Worm (Caenorhabditis elegans) whole organism, L2 larva: ENCODE data around the gene Y69H2.15.

Experiments
- C34F6.9 ChIP-seq: fragments of 150-350 bp; optimal IDR thresholded peaks from 2 replicates; lab custom pipeline; 2014; ENCODE audit warnings: missing biosample characterization, missing genetic modification characterization
- F13H6.1 ChIP-seq: sonication (generic microtip); optimal IDR thresholded peaks from 2 replicates; lab custom pipeline; 2016; ENCODE audit warnings: missing genetic modification characterization, missing compliant biosample characterization
- R02D3.7 ChIP-seq: fragments of 150-350 bp; optimal IDR thresholded peaks from 2 replicates; lab custom pipeline; 2014; ENCODE audit warnings: missing biosample characterization, missing genetic modification characterization
- Y55F3AM.14 ChIP-seq: fragments of 200-800 bp; sonication (Bioruptor generic); optimal IDR thresholded peaks from 2 replicates; lab custom pipeline; 2018; ENCODE audit warnings: mild to moderate bottlenecking, missing genetic modification characterization, missing compliant biosample characterization
- ZK546.5 ChIP-seq: sonication (generic microtip); optimal IDR thresholded peaks from 2 replicates; lab custom pipeline; 2017; ENCODE audit warnings: missing biosample characterization, missing genetic modification characterization
- alr-1 ChIP-seq: fragments of 150-350 bp; optimal IDR thresholded peaks from 2 replicates; lab custom pipeline; 2014; ENCODE audit warnings: missing biosample characterization, missing genetic modification characterization
- aly-2 ChIP-seq: fragments of 150-350 bp; optimal IDR thresholded peaks from 2 replicates; lab custom pipeline; 2014; ENCODE audit warnings: missing biosample characterization, missing genetic modification characterization
- ama-1 ChIP-seq: fragments of 150-350 bp; optimal IDR thresholded peaks from 2 replicates; lab custom pipeline; 2018; ENCODE audit warnings: inconsistent platforms
- ceh-16 ChIP-seq: fragments of 150-350 bp; optimal IDR thresholded peaks from 2 replicates; lab custom pipeline; 2014; ENCODE audit warnings: missing biosample characterization, missing genetic modification characterization
- crh-2 ChIP-seq: sonication (generic microtip); optimal IDR thresholded peaks from 2 replicates; lab custom pipeline; 2017; ENCODE audit warnings: missing biosample characterization, missing genetic modification characterization
- dmd-4 ChIP-seq: sonication (generic microtip); optimal IDR thresholded peaks from 2 replicates; lab custom pipeline; 2017; ENCODE audit warnings: missing biosample characterization, missing genetic modification characterization
- egl-27 ChIP-seq: sonication (generic microtip); optimal IDR thresholded peaks from 3 replicates; lab custom pipeline; 2017; ENCODE audit warnings: missing biosample characterization, missing genetic modification reagents, missing genetic modification characterization
- elt-1 ChIP-seq: fragments of 150-350 bp; optimal IDR thresholded peaks from 2 replicates; lab custom pipeline; 2014; ENCODE audit warnings: missing biosample characterization, missing genetic modification characterization
- elt-3 ChIP-seq: sonication (generic microtip); optimal IDR thresholded peaks from 2 replicates; lab custom pipeline; 2017; ENCODE audit warnings: missing biosample characterization, missing genetic modification characterization
- fos-1 ChIP-seq: fragments of 150-350 bp; optimal IDR thresholded peaks from 2 replicates; lab custom pipeline; 2014; ENCODE audit warnings: missing biosample characterization, missing genetic modification characterization
- gmeb-1 ChIP-seq: fragments of 150-350 bp; optimal IDR thresholded peaks from 2 replicates; lab custom pipeline; 2014; ENCODE audit warnings: missing biosample characterization, missing genetic modification characterization
- lin-13 ChIP-seq: fragments of 150-350 bp; optimal IDR thresholded peaks from 2 replicates; lab custom pipeline; 2014; ENCODE audit warnings: missing biosample characterization, missing genetic modification reagents, missing genetic modification characterization
- lsy-2 ChIP-seq, 2 experiments: fragments of 150-350 bp in 1 of 2; sonication (generic microtip) in 1 of 2; optimal IDR thresholded peaks; 2 replicates each; lab custom pipeline; 2014 to 2017; ENCODE audit warnings: missing biosample characterization in 2 of 2, missing genetic modification characterization in 2 of 2
- mab-5 ChIP-seq: fragments of 150-350 bp; optimal IDR thresholded peaks from 2 replicates; lab custom pipeline; 2014; ENCODE audit warnings: missing biosample characterization, missing genetic modification characterization
- mbf-1 ChIP-seq: sonication (generic microtip); optimal IDR thresholded peaks from 2 replicates; lab custom pipeline; 2017; ENCODE audit warnings: missing biosample characterization, missing genetic modification characterization
- mdl-1 ChIP-seq, 2 experiments: fragments of 150-350 bp in 1 of 2; sonication (generic microtip) in 1 of 2; optimal IDR thresholded peaks; 2 replicates each; lab custom pipeline; 2017; ENCODE audit warnings: missing biosample characterization in 2 of 2, missing genetic modification characterization in 2 of 2
- nhr-10 ChIP-seq: sonication (generic microtip); optimal IDR thresholded peaks from 2 replicates; lab custom pipeline; 2017; ENCODE audit warnings: missing biosample characterization, missing genetic modification characterization
- nhr-11 ChIP-seq: fragments of 150-350 bp; optimal IDR thresholded peaks from 2 replicates; lab custom pipeline; 2014; ENCODE audit warnings: missing biosample characterization, missing genetic modification characterization
- nhr-12 ChIP-seq: fragments of 150-350 bp; optimal IDR thresholded peaks from 2 replicates; lab custom pipeline; 2014; ENCODE audit warnings: missing biosample characterization, missing genetic modification characterization
- nhr-129 ChIP-seq: fragments of 150-350 bp; optimal IDR thresholded peaks from 2 replicates; lab custom pipeline; 2014; ENCODE audit warnings: missing biosample characterization, missing genetic modification characterization
- nhr-21 ChIP-seq: fragments of 150-350 bp; optimal IDR thresholded peaks from 2 replicates; lab custom pipeline; 2014; ENCODE audit warnings: missing biosample characterization, missing genetic modification characterization
- nhr-23 ChIP-seq: fragments of 150-350 bp; optimal IDR thresholded peaks from 2 replicates; lab custom pipeline; 2014; ENCODE audit warnings: missing biosample characterization, missing genetic modification reagents, missing genetic modification characterization
- nhr-237 ChIP-seq: fragments of 150-350 bp; optimal IDR thresholded peaks from 2 replicates; lab custom pipeline; 2014; ENCODE audit warnings: missing biosample characterization, missing genetic modification characterization
- nhr-6 ChIP-seq: fragments of 150-350 bp; optimal IDR thresholded peaks from 2 replicates; lab custom pipeline; 2014; ENCODE audit warnings: missing biosample characterization, missing genetic modification characterization
- nhr-77 ChIP-seq: fragments of 150-350 bp; optimal IDR thresholded peaks from 2 replicates; lab custom pipeline; 2014; ENCODE audit warnings: missing biosample characterization, missing genetic modification characterization
- peb-1 ChIP-seq: fragments of 150-350 bp; optimal IDR thresholded peaks from 2 replicates; lab custom pipeline; 2014; ENCODE audit warnings: missing biosample characterization, missing genetic modification characterization
- sem-4 ChIP-seq: fragments of 150-350 bp; optimal IDR thresholded peaks from 2 replicates; lab custom pipeline; 2014; ENCODE audit warnings: missing biosample characterization, missing genetic modification reagents, missing genetic modification characterization
- skn-1 ChIP-seq: sonication (generic microtip); optimal IDR thresholded peaks from 2 replicates; lab custom pipeline; 2017; ENCODE audit warnings: missing biosample characterization, missing genetic modification characterization
- sma-3 ChIP-seq: sonication (generic microtip); optimal IDR thresholded peaks from 2 replicates; lab custom pipeline; 2016; ENCODE audit warnings: missing genetic modification reagents, missing genetic modification characterization, missing compliant biosample characterization
- sma-9 ChIP-seq, 2 experiments: fragments of 150-350 bp in 1 of 2; sonication (generic microtip) in 1 of 2; optimal IDR thresholded peaks; 2 replicates each; lab custom pipeline; 2014 to 2016; ENCODE audit warnings: missing genetic modification characterization in 2 of 2, mild to moderate bottlenecking in 1 of 2, missing biosample characterization in 1 of 2, missing compliant biosample characterization in 1 of 2, missing genetic modification reagents in 1 of 2, moderate library complexity in 1 of 2
- snpc-4 ChIP-seq: fragments of 150-350 bp; optimal IDR thresholded peaks from 2 replicates; lab custom pipeline; 2014; ENCODE audit warnings: missing biosample characterization, missing genetic modification characterization
- unc-39 ChIP-seq: fragments of 150-350 bp; optimal IDR thresholded peaks from 2 replicates; lab custom pipeline; 2014; ENCODE audit warnings: missing biosample characterization, missing genetic modification characterization
- ztf-1 ChIP-seq: fragments of 200-800 bp; sonication (Bioruptor generic); conservative IDR thresholded peaks from 2 replicates; pipeline ENCODE4 v1.3.6; 2022; ENCODE audit warnings: missing genetic modification characterization, missing compliant biosample characterization
- ztf-11 ChIP-seq: sonication (generic microtip); optimal IDR thresholded peaks from 2 replicates; lab custom pipeline; 2017; ENCODE audit warnings: missing biosample characterization, missing genetic modification characterization
- ztf-4 ChIP-seq: fragments of 150-350 bp; optimal IDR thresholded peaks from 2 replicates; lab custom pipeline; 2014; ENCODE audit warnings: missing biosample characterization, missing genetic modification characterization

Y69H2.15 gene

DNA sequence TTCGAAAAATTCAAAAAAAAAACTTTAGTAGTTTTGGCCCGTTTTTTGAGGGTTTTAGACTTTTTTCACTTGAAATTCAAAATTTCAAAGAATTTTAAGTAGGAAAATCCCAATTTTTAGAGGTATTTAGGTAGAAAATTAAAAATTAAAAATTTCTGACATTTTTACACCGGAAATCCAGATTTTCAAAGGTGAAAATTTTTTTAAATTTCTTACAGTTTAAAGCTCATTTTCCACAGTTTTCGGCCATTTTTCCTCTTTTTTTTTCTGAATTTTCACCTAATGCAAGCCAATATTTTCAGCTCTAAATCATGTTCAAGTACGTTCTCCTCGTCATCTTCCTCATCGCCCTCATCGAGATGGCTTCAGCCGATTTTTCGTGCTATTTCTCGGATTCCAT is 44.3 kb downstream of the Y69H2.15 start, which contains the start of gene txt-14:
txt-14 (plus strand) TSS at position 301 of the 400 bp plus-strand sequence.
- no peak for TF ChIP-seq ZK546.5 (tag; lab: Kevin White, UChicago)
- TF ChIP-seq mbf-1 (tag; lab: Kevin White, UChicago) = no peak
- no peak for TF ChIP-seq sma-3
- TF ChIP-seq dmd-4 = no peak
- TF ChIP-seq nhr-6 (tag; lab: Kevin White, UChicago) = no peak
- no peak for TF ChIP-seq alr-1 (tag; lab: Kevin White, UChicago)
- TF ChIP-seq, all 48 proteins: peak for 0

DNA sequence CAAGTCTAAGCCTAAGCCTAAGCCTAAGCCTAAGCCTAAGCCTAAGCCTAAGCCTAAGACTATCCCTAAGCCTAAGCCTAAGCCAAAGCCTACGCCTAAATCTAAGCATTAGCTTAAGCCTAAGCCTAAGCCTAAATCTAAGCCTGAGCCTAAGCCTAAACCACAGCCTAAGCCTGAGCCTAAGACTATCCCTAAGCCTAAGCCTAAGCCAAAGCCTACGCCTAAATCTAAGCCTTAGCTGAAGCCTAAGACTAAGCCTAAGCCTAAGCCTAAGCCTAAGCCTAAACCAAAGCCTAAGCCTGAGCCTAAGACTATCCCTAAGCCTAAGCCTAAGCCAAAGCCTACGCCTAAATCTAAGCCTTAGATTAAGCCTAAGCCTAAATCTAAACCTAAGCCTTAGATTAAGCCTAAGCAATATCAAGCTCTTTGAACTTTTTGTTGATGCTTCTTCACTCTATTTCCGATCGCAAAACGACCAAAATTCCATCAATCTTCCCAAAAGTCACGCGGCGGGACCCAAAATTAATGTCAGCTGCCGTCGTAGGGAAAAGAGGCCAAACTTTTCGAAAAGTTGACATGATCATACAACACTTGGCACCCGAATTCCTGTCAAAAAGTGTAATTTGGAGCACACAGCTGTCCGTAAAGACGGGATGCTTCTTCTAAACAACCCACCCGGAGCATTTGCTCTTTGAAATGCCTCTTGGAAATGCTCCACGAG is 45.1 kb downstream of the Y69H2.15 start:
- TF ChIP-seq crh-2 (tag; lab: Kevin White, UChicago) (no peak), nhr-129 (peak; percentile 77), nhr-10 (no peak), ztf-11 (tag; lab: Kevin White, UChicago) (no peak), lsy-2 (tag; optimal IDR thresholded peaks at IDR 0.05; lab: Kevin White, UChicago) (peak in 1 of 2 experiments; percentile 51), lin-13 (GFP tag; lab: Kevin White, UChicago) (no peak), nhr-23 (no peak), ZK546.5 (tag; lab: Kevin White, UChicago) (no peak), mab-5 (tag; lab: Kevin White, UChicago) (peak; percentile 39), unc-39 (tag; lab: Kevin White, UChicago) (no peak), nhr-77 (no peak), nhr-12 (no peak), peb-1 (tag; lab: Kevin White, UChicago) (no peak), fos-1 (tag; lab: Kevin White, UChicago) (no peak), ceh-16 (tag; lab: Kevin White, UChicago) (no peak), gmeb-1 (tag; lab: Kevin White, UChicago) (no peak), ztf-4 (tag; lab: Kevin White, UChicago) (no peak), C34F6.9 (tag; lab: Kevin White, UChicago) (peak; percentile 30), R02D3.7 (tag; lab: Kevin White, UChicago) (no peak), sma-9 (GFP tag; optimal IDR thresholded peaks at IDR 0.05; lab: Kevin White, UChicago) (peak; percentile 65), sma-9 (tag; optimal IDR thresholded peaks at IDR 0.05; lab: Kevin White, UChicago) (no peak), snpc-4 (tag; lab: Kevin White, UChicago) (no peak), aly-2 (no peak), nhr-11 (no peak), ama-1 (lab: Kevin White, UChicago) (no peak), egl-27 (tag; lab: Kevin White, UChicago) (no peak), F13H6.1 (tag; lab: Kevin White, UChicago) (peak; percentile 68)

DNA sequence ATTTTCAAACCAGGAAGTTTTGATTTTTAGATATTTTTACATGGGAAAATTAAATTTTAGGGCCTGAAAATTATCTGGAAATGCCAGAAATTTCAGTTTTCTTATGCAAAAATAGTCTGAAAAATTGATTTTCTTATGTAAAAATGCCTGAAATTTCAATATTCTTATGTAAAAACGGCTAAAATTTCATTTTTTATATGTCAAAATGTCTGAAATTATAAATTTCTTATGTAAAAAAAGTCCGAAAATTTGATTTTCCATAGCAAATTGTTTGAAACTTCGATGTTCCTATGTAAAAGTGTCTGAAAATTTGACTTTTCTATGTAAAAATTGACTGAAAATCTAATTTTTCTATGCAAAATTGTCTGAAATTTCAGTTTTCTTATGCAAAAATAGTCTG is 47.0 kb downstream of the Y69H2.15 start, which contains the start of gene Y51A2D.13:
Y51A2D.13 (minus strand) TSS at position 101 of the 400 bp plus-strand sequence.
- TF ChIP-seq elt-3 = no peak
- no peak for TF ChIP-seq sem-4
- TF ChIP-seq mdl-1 (tag; optimal IDR thresholded peaks at IDR 0.05; lab: Kevin White, UChicago) = no peak
- no peak for TF ChIP-seq ztf-4 (tag; lab: Kevin White, UChicago)
- no peak for TF ChIP-seq nhr-10
- no peak for TF ChIP-seq nhr-6 (tag; lab: Kevin White, UChicago)
- TF ChIP-seq lin-13 (GFP tag; lab: Kevin White, UChicago) = no peak

DNA sequence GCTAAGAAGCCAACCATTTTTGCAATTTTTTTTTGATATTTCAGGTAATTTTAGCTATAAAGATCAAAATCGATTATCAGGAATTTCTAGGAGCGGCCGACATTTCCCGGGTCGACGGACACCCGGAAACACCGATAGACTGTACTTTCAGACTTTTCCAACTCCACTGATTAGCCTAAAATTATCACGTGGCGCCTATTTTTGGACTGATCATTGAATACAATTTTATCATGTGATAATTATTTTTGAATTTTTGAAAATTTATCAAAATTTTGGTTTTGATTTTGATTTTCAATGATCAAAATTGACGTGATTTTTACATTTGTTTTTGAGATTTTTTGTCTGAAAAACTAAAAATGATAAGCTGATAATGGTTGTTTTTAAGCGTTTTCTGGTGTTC is 48.4 kb downstream of the Y69H2.15 start:
- TF ChIP-seq snpc-4 (tag; lab: Kevin White, UChicago) (no peak), lin-13 (GFP tag; lab: Kevin White, UChicago) (no peak), nhr-6 (tag; lab: Kevin White, UChicago) (no peak), nhr-11 (no peak)

DNA sequence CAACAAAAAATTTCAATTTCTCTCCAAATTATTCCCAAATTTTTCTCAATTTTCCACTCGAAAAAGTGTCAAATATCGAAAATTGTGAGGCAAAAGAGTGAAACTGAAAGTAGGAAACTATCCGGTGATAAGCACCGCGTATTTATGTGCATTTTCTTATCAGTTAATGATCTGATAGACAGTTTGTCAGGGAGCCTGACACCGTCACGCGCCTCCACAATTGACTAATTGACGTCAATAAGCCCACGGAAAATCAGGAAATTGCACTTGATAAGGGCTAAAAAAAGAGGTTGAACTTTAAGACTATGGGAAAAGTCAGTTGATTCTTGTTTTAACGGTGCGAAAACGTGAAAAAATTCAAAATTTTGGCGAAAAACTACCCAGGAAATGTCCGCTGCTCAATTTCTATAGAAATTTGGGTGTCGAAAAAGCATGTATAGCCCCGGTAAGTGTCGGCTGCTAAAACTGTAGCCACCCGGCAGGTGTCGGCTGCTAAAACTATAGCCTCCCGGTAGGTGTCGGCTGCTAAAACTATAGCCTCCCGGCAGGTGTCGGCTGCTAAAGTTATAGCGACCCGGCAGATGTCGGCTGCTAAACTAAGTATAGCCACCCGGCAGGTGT is 49.1 kb downstream of the Y69H2.15 start:
- no peak for TF ChIP-seq aly-2
- peak; percentile 7 for TF ChIP-seq nhr-129
- no peak for TF ChIP-seq nhr-237 (tag; lab: Kevin White, UChicago)
- peak; percentile 71 for TF ChIP-seq fos-1 (tag; lab: Kevin White, UChicago)
- TF ChIP-seq sma-3 = peak; percentile 16
- TF ChIP-seq ztf-1 (GFP tag; lab: Robert Waterston, UW) = no peak
- no peak for TF ChIP-seq Y55F3AM.14 (GFP tag; lab: Kevin White, UChicago)
- TF ChIP-seq nhr-21 = peak; percentile 6
- no peak for TF ChIP-seq gmeb-1 (tag; lab: Kevin White, UChicago)
- TF ChIP-seq crh-2 (tag; lab: Kevin White, UChicago) = peak; percentile 61
- TF ChIP-seq skn-1 (tag; lab: Kevin White, UChicago) = no peak
- TF ChIP-seq elt-1 (tag; lab: Kevin White, UChicago) = no peak
- peak; percentile 74 for TF ChIP-seq sma-9 (GFP tag; optimal IDR thresholded peaks at IDR 0.05; lab: Kevin White, UChicago)
- TF ChIP-seq sma-9 (tag; optimal IDR thresholded peaks at IDR 0.05; lab: Kevin White, UChicago) = no peak
- no peak for TF ChIP-seq ceh-16 (tag; lab: Kevin White, UChicago)
